Fruit fly (Drosophila melanogaster) whole organism, embryonic: ENCODE measurements around the gene CG6656.

Experiments
- B-H1 ChIP-seq: fragments of 200-800 bp; sonication (Bioruptor generic); IDR thresholded peaks from 3 replicates; pipeline ENCODE4 v1.3.6; 2022; ENCODE audit warnings: missing biosample characterization, missing genetic modification characterization
- CG11504 ChIP-seq: fragments of 200-800 bp; sonication (Bioruptor generic); optimal IDR thresholded peaks from 3 replicates; lab custom pipeline; 2019; ENCODE audit warnings: missing biosample characterization, mild to moderate bottlenecking, missing genetic modification characterization, moderate library complexity
- CG11696 ChIP-seq: fragments of 200-800 bp; sonication (Bioruptor generic); IDR thresholded peaks from 2 replicates; pipeline ENCODE4 v1.3.6; 2022; ENCODE audit warnings: missing biosample characterization, missing genetic modification characterization
- CG14860 ChIP-seq: fragments of 200-800 bp; sonication (Bioruptor generic); IDR thresholded peaks from 3 replicates; pipeline ENCODE4 v1.3.6; 2022; ENCODE audit warnings: missing biosample characterization, missing genetic modification characterization; ENCODE audit not compliant: partially characterized antibody
- CG16815 ChIP-seq: fragments of 200-800 bp; sonication (Bioruptor generic); optimal IDR thresholded peaks from 3 replicates; lab custom pipeline; 2017; ENCODE audit warnings: missing biosample characterization, mild to moderate bottlenecking, missing genetic modification characterization
- CG17385 ChIP-seq: fragments of 200-800 bp; sonication (Bioruptor generic); optimal IDR thresholded peaks from 3 replicates; lab custom pipeline; 2018; ENCODE audit warnings: missing biosample characterization, mild to moderate bottlenecking, missing genetic modification characterization
- CG1832 ChIP-seq: fragments of 200-800 bp; sonication (Bioruptor generic); optimal IDR thresholded peaks from 2 replicates; lab custom pipeline; 2017; ENCODE audit warnings: missing biosample characterization, mild to moderate bottlenecking, missing genetic modification characterization, inconsistent platforms
- CG18764 ChIP-seq: fragments of 200-800 bp; sonication (Bioruptor generic); optimal IDR thresholded peaks from 3 replicates; lab custom pipeline; 2016; ENCODE audit warnings: missing biosample characterization, missing genetic modification characterization
- CG30403 ChIP-seq: fragments of 200-800 bp; sonication (Bioruptor generic); optimal IDR thresholded peaks from 3 replicates; lab custom pipeline; 2016; ENCODE audit warnings: missing biosample characterization, missing genetic modification characterization
- CG31224 ChIP-seq: fragments of 200-800 bp; sonication (Bioruptor generic); IDR thresholded peaks from 2 replicates; pipeline ENCODE4 v1.3.6; 2022; ENCODE audit warnings: missing biosample characterization, missing genetic modification characterization
- CG32772 ChIP-seq: fragments of 200-800 bp; sonication (Bioruptor generic); IDR thresholded peaks from 2 replicates; pipeline ENCODE4 v1.3.6; 2022; ENCODE audit warnings: missing biosample characterization, missing genetic modification characterization
- CG3726 ChIP-seq: fragments of 200-800 bp; sonication (Bioruptor generic); IDR thresholded peaks from 3 replicates; pipeline ENCODE4, ENCODE4 v1.3.6; 2022; ENCODE audit warnings: missing biosample characterization, missing genetic modification characterization
- CG7357 ChIP-seq: fragments of 200-800 bp; sonication (Bioruptor generic); IDR thresholded peaks from 3 replicates; pipeline ENCODE4 v1.3.6; 2022; ENCODE audit warnings: missing biosample characterization, missing genetic modification characterization
- CG7928 ChIP-seq: fragments of 200-800 bp; sonication (Bioruptor generic); optimal IDR thresholded peaks from 2 replicates; lab custom pipeline; 2017; ENCODE audit warnings: missing biosample characterization, mild to moderate bottlenecking, missing genetic modification characterization
- CG8359 ChIP-seq: fragments of 200-800 bp; sonication (Bioruptor generic); optimal IDR thresholded peaks from 2 replicates; lab custom pipeline; 2017; ENCODE audit warnings: missing biosample characterization, mild to moderate bottlenecking, missing genetic modification characterization, borderline replicate concordance
- CoRest ChIP-seq: fragments of 200-800 bp; sonication (Bioruptor generic); optimal IDR thresholded peaks from 3 replicates; lab custom pipeline; 2018; ENCODE audit warnings: missing biosample characterization, mild to moderate bottlenecking, missing genetic modification characterization, moderate library complexity
- Doc3 ChIP-seq: fragments of 200-800 bp; sonication (Bioruptor generic); IDR thresholded peaks from 3 replicates; pipeline ENCODE4 v1.3.6; 2022; ENCODE audit warnings: missing biosample characterization, missing genetic modification characterization; ENCODE audit not compliant: partially characterized antibody
- ERR ChIP-seq: fragments of 200-800 bp; sonication (Bioruptor generic); optimal IDR thresholded peaks from 2 replicates; lab custom pipeline; 2016; ENCODE audit warnings: missing biosample characterization, missing genetic modification characterization
- Fer1 ChIP-seq: fragments of 200-800 bp; sonication (Bioruptor generic); optimal IDR thresholded peaks from 2 replicates; lab custom pipeline; 2017; ENCODE audit warnings: missing biosample characterization, mild to moderate bottlenecking, missing genetic modification characterization
- Hr78 ChIP-seq, 2 experiments: fragments of 200-800 bp in 1 of 2; fragments of >200 bp in 1 of 2; sonication (Bioruptor generic) in 1 of 2; optimal IDR thresholded peaks; 2 replicates each; lab custom pipeline; 2017 to 2019; ENCODE audit warnings: missing biosample characterization in 2 of 2, missing genetic modification characterization in 2 of 2, mild to moderate bottlenecking in 1 of 2, moderate library complexity in 1 of 2
- Scr ChIP-seq: fragments of 200-800 bp; sonication (Bioruptor generic); IDR thresholded peaks from 2 replicates; pipeline ENCODE4 v1.3.6; 2022; ENCODE audit warnings: missing biosample characterization, missing genetic modification characterization; ENCODE audit not compliant: partially characterized antibody
- Sox100B ChIP-seq: fragments of 200-800 bp; sonication (Bioruptor generic); optimal IDR thresholded peaks from 3 replicates; lab custom pipeline; 2018; ENCODE audit warnings: missing biosample characterization, mild to moderate bottlenecking, missing genetic modification characterization
- Spps ChIP-seq: fragments of 200-800 bp; sonication (Bioruptor generic); optimal IDR thresholded peaks from 2 replicates; lab custom pipeline; 2018; ENCODE audit warnings: missing biosample characterization, mild to moderate bottlenecking, missing genetic modification characterization
- TFAM ChIP-seq: fragments of 200-800 bp; sonication (Bioruptor generic); optimal IDR thresholded peaks from 2 replicates; lab custom pipeline; 2017; ENCODE audit warnings: missing biosample characterization, missing genetic modification characterization, inconsistent platforms
- YL-1 ChIP-seq: fragments of 200-800 bp; sonication (Bioruptor generic); optimal IDR thresholded peaks from 3 replicates; lab custom pipeline; 2017; ENCODE audit warnings: missing biosample characterization, mild to moderate bottlenecking, missing genetic modification characterization
- aop ChIP-seq: fragments of 200-800 bp; sonication (Bioruptor generic); IDR thresholded peaks from 2 replicates; pipeline ENCODE4 v1.3.6; 2022; ENCODE audit warnings: missing biosample characterization, missing genetic modification characterization
- chinmo ChIP-seq: fragments of 200-800 bp; sonication (Bioruptor generic); IDR thresholded peaks from 4 replicates; pipeline ENCODE4 v1.3.6; 2022; ENCODE audit warnings: missing biosample characterization, missing genetic modification characterization; ENCODE audit not compliant: partially characterized antibody
- ham ChIP-seq: fragments of 200-800 bp; sonication (Bioruptor generic); IDR thresholded peaks from 2 replicates; pipeline ENCODE4 v1.3.6; 2022; ENCODE audit warnings: missing biosample characterization, missing genetic modification characterization
- lab ChIP-seq: fragments of 200-800 bp; sonication (Bioruptor generic); optimal IDR thresholded peaks from 3 replicates; lab custom pipeline; 2017; ENCODE audit warnings: missing biosample characterization, missing genetic modification characterization, mild to moderate bottlenecking, moderate library complexity, missing genetic modification reagents
- maf-S ChIP-seq: fragments of 200-800 bp; sonication (Bioruptor generic); optimal IDR thresholded peaks from 2 replicates; lab custom pipeline; 2016; ENCODE audit warnings: missing biosample characterization, missing genetic modification characterization
- phol ChIP-seq: fragments of 200-800 bp; sonication (Bioruptor generic); optimal IDR thresholded peaks from 3 replicates; lab custom pipeline; 2018; ENCODE audit warnings: missing biosample characterization, mild to moderate bottlenecking, missing genetic modification characterization, moderate library complexity
- pita ChIP-seq: fragments of 200-800 bp; sonication (Bioruptor generic); optimal IDR thresholded peaks from 2 replicates; lab custom pipeline; 2017; ENCODE audit warnings: missing biosample characterization, mild to moderate bottlenecking, missing genetic modification characterization
- pros ChIP-seq: fragments of 200-800 bp; sonication (Bioruptor generic); optimal IDR thresholded peaks from 3 replicates; lab custom pipeline; 2019; ENCODE audit warnings: missing biosample characterization, mild to moderate bottlenecking, missing genetic modification characterization, moderate library complexity
- pum ChIP-seq: fragments of 200-800 bp; sonication (Bioruptor generic); optimal IDR thresholded peaks from 2 replicates; lab custom pipeline; 2016; ENCODE audit warnings: missing biosample characterization, missing genetic modification characterization
- row ChIP-seq: fragments of 200-800 bp; sonication (Bioruptor generic); IDR thresholded peaks from 3 replicates; pipeline ENCODE4 v1.3.6; 2022; ENCODE audit warnings: missing biosample characterization, missing genetic modification characterization
- scrt ChIP-seq: fragments of 200-800 bp; sonication (Bioruptor generic); optimal IDR thresholded peaks from 2 replicates; lab custom pipeline; 2018; ENCODE audit warnings: missing biosample characterization, mild to moderate bottlenecking, missing genetic modification characterization, moderate library complexity
- so ChIP-seq: fragments of 200-800 bp; sonication (Bioruptor generic); IDR thresholded peaks from 3 replicates; pipeline ENCODE4 v1.3.6; 2022; ENCODE audit warnings: missing biosample characterization, missing genetic modification characterization
- sr ChIP-seq: fragments of 200-800 bp; sonication (Bioruptor generic); IDR thresholded peaks from 3 replicates; pipeline ENCODE4 v1.3.6; 2022; ENCODE audit warnings: missing biosample characterization, missing genetic modification characterization
- tap ChIP-seq: fragments of 200-800 bp; optimal IDR thresholded peaks from 3 replicates; lab custom pipeline; 2019; ENCODE audit warnings: missing biosample characterization, mild to moderate bottlenecking, missing genetic modification characterization, moderate library complexity
- tll ChIP-seq, 2 experiments: fragments of 200-800 bp in 1 of 2; fragments of >200 bp in 1 of 2; sonication (Bioruptor generic) in 1 of 2; optimal IDR thresholded peaks; 2 replicates each; lab custom pipeline; 2017 to 2019; ENCODE audit warnings: missing biosample characterization in 2 of 2, missing genetic modification characterization in 2 of 2, mild to moderate bottlenecking in 1 of 2, moderate library complexity in 1 of 2
- trem ChIP-seq: fragments of 200-800 bp; optimal IDR thresholded peaks from 3 replicates; lab custom pipeline; 2019; ENCODE audit warnings: missing biosample characterization, mild to moderate bottlenecking, missing genetic modification characterization, moderate library complexity
- trh ChIP-seq: fragments of 200-800 bp; sonication (Bioruptor generic); optimal IDR thresholded peaks from 2 replicates; lab custom pipeline; 2016; ENCODE audit warnings: missing biosample characterization, missing genetic modification characterization
- twi ChIP-seq: fragments of 200-800 bp; optimal IDR thresholded peaks from 2 replicates; lab custom pipeline; 2019; ENCODE audit warnings: missing biosample characterization, mild to moderate bottlenecking, missing genetic modification characterization, moderate library complexity
- vvl ChIP-seq: fragments of 200-800 bp; sonication (Bioruptor generic); IDR thresholded peaks from 2 replicates; pipeline ENCODE4 v1.3.6; 2022; ENCODE audit warnings: missing biosample characterization, missing genetic modification characterization
- wek ChIP-seq: fragments of 200-800 bp; sonication (Bioruptor generic); optimal IDR thresholded peaks from 3 replicates; lab custom pipeline; 2018; ENCODE audit warnings: missing biosample characterization, mild to moderate bottlenecking, missing genetic modification characterization, moderate library complexity
- zen2 ChIP-seq: fragments of 200-800 bp; sonication (Bioruptor generic); IDR thresholded peaks from 3 replicates; pipeline ENCODE4 v1.3.6; 2022; ENCODE audit warnings: missing biosample characterization, missing genetic modification characterization; ENCODE audit not compliant: partially characterized antibody
- zfh1 ChIP-seq: fragments of 200-800 bp; sonication (Bioruptor generic); IDR thresholded peaks from 3 replicates; pipeline ENCODE4 v1.3.6; 2022; ENCODE audit warnings: missing biosample characterization, missing genetic modification characterization

Gene CG6656

dm6 chr3R:21836614-21837013 is 38.5 kb upstream of the CG6656 start (continued):
- TF ChIP-seq chinmo, result 0 out of 4 replicates have a peak, but pooled peaks have one; percentile 54
- TF ChIP-seq pros (GFP tag; lab: Kevin White, UChicago), result peak; percentile 31
- TF ChIP-seq phol, result no peak
- peak; percentile 34 for TF ChIP-seq CG1832 (GFP tag; lab: Kevin White, UChicago)
- TF ChIP-seq vvl, result peak; percentile 39; the same call in 1 of the 2 replicates
- TF ChIP-seq B-H1 (GFP tag; lab: Robert Waterston, UW), result no peak
- TF ChIP-seq wek, result peak; percentile 8
- TF ChIP-seq lab (GFP tag; lab: Kevin White, UChicago), result no peak
- TF ChIP-seq Hr78 (GFP tag; optimal IDR thresholded peaks at IDR 0.05; lab: Kevin White, UChicago), result peak in 1 of 2 experiments; percentile 59

- no peak for TF ChIP-seq CoRest (tag; lab: Kevin White, UChicago)
- no peak for TF ChIP-seq Scr (GFP tag; lab: Robert Waterston, UW)
- 0 out of 2 replicates have a peak, but pooled peaks have one; percentile 31 for TF ChIP-seq CG11696 (GFP tag; lab: Robert Waterston, UW)
- TF ChIP-seq ERR (GFP tag; lab: Kevin White, UChicago), result no peak
- no peak for TF ChIP-seq trem (tag; lab: Kevin White, UChicago)
- no peak for TF ChIP-seq sr (GFP tag; lab: Robert Waterston, UW)
- no peak for TF ChIP-seq Spps (tag; lab: Kevin White, UChicago)
- no peak for TF ChIP-seq CG18764 (GFP tag; lab: Kevin White, UChicago)
- TF ChIP-seq Sox100B, result peak; percentile 78
- peak; percentile 16 for TF ChIP-seq scrt (GFP tag; lab: Kevin White, UChicago)
- TF ChIP-seq CG7928, result no peak
- TF ChIP-seq CG16815 (GFP tag; lab: Kevin White, UChicago), result no peak
- TF ChIP-seq ham (GFP tag; lab: Robert Waterston, UW), result no peak
- TF ChIP-seq CG11504 (tag; lab: Kevin White, UChicago), result peak; percentile 82
- TF ChIP-seq CG8359, result no peak
- TF ChIP-seq CG14860, result no peak
- no peak for TF ChIP-seq twi (tag; lab: Kevin White, UChicago)
- no peak for TF ChIP-seq zfh1 (GFP tag; lab: Robert Waterston, UW)
- TF ChIP-seq CG7357 (GFP tag; lab: Robert Waterston, UW), result no peak
- no peak for TF ChIP-seq maf-S (GFP tag; lab: Kevin White, UChicago)
- TF ChIP-seq aop (GFP tag; lab: Robert Waterston, UW), result no peak
- no peak for TF ChIP-seq Doc3
- TF ChIP-seq CG3726, result no peak
- TF ChIP-seq tll (GFP tag; optimal IDR thresholded peaks at IDR 0.05; lab: Kevin White, UChicago), result no peak
- TF ChIP-seq Fer1, result peak; percentile 51
- no peak for TF ChIP-seq zen2
- no peak for TF ChIP-seq CG32772 (GFP tag; lab: Robert Waterston, UW)
- TF ChIP-seq trh (GFP tag; lab: Kevin White, UChicago), result no peak
- TF ChIP-seq row (GFP tag; lab: Robert Waterston, UW), result no peak
- peak; percentile 10 for TF ChIP-seq CG30403 (GFP tag; lab: Kevin White, UChicago)
- TF ChIP-seq YL-1 (GFP tag; lab: Kevin White, UChicago), result no peak
- no peak for TF ChIP-seq CG31224
- TF ChIP-seq pum, result no peak
- TF ChIP-seq so (GFP tag; lab: Robert Waterston, UW), result no peak
- TF ChIP-seq CG17385, result no peak
- TF ChIP-seq tap (tag; lab: Kevin White, UChicago), result peak; percentile 73
- TF ChIP-seq TFAM (GFP tag; lab: Kevin White, UChicago), result no peak
- no peak for TF ChIP-seq pita (GFP tag; lab: Kevin White, UChicago)
Observed at dm6 chr3R:21837069-21837977, 37.8 kb upstream of the CG6656 start.
